Worm (Caenorhabditis elegans) whole organism, midembryonic: Measurements from ENCODE around the gene C12D5.10.

Source experiments
- flt-1 ChIP-seq: fragments of 200-800 bp; sonication (Bioruptor generic); IDR thresholded peaks from 2 replicates; pipeline ENCODE4 v1.3.6; 2022; ENCODE audit warnings: missing genetic modification characterization, missing compliant biosample characterization
- med-1 ChIP-seq: sonication (generic microtip); optimal IDR thresholded peaks from 2 replicates; lab custom pipeline; 2017; ENCODE audit warnings: missing genetic modification characterization, mild to moderate bottlenecking, missing compliant biosample characterization, antibody characterized with exemption, missing genetic modification reagents; ENCODE audit not compliant: insufficient read depth
- ref-1 ChIP-seq: fragments of 200-800 bp; sonication (Bioruptor generic); conservative IDR thresholded peaks from 2 replicates; pipeline ENCODE4 v1.3.6; 2022; ENCODE audit warnings: missing genetic modification reagents, missing genetic modification characterization, missing compliant biosample characterization
- ztf-23 ChIP-seq: fragments of 200-800 bp; sonication (Bioruptor generic); IDR thresholded peaks from 2 replicates; pipeline ENCODE4 v1.3.6; 2022; ENCODE audit warnings: missing genetic modification reagents, missing genetic modification characterization, missing compliant biosample characterization

ce11 chrV:7647147-7647546, 46.1 kb downstream of the C12D5.10 start:
- no peak for TF ChIP-seq ref-1 (GFP tag; lab: Robert Waterston, UW)
- TF ChIP-seq flt-1, result no peak
- TF ChIP-seq med-1 (GFP tag; lab: Kevin White, UChicago), result no peak
- no peak for TF ChIP-seq ztf-23
